Worm (Caenorhabditis elegans): Measurements from ENCODE around the gene arrd-28.

The arrd-28 gene

DNA sequence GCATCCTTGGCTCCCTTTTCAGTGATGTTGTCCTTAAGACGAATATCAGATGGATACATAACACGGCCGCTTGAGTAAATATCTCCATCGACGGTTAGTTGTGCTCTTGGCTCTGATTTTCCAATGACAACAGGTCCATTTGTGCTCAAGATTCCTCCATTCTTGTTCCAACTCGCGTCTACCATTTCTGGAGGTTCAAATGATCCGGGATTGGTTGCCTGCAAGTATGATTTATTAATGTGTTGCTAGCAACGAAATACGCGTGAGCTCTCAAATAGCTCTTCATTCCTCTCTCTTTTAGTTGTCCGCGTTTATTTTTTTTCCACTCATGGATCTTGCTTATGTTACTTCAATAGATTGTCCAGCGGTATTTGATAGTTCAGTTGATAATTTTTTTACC, at the start of gene arrd-28:
TSS of gene arrd-28 (plus strand) at position 301 of the 400 bp plus-strand sequence.
- no peak for TF ChIP-seq dao-5 (tag; optimal IDR thresholded peaks at IDR 0.05)
- TF ChIP-seq him-1 (tag; optimal IDR thresholded peaks at IDR 0.05) = no peak
- TF ChIP-seq W03F9.2 (tag; optimal IDR thresholded peaks at IDR 0.05) = no peak

DNA sequence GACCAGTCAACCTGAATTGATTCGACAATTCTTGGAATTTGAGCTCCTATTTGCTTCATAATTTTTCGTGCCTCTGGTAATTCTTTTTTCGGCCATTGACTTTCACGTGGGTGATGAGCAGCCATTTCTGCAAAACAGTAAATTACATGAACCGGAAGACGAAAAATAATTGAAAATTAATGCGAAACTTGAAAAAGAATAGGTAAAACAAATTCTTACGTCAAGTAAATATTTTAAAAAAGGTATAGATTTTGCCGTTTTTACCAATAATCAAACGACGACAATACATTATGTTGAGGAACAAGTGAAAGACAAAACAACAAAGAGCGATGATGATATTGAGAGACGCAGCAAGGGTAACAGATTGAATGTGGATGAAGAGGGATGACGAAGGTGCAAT, 45.3 kb upstream of the arrd-28 start, which contains the start of gene moc-1:
TSS of gene moc-1 (minus strand) at position 127 of the 400 bp plus-strand sequence.
- TF ChIP-seq W03F9.2 (tag; optimal IDR thresholded peaks at IDR 0.05) = no peak
- TF ChIP-seq dao-5 (tag; optimal IDR thresholded peaks at IDR 0.05) = no peak
- no peak for TF ChIP-seq him-1 (tag; optimal IDR thresholded peaks at IDR 0.05)

DNA sequence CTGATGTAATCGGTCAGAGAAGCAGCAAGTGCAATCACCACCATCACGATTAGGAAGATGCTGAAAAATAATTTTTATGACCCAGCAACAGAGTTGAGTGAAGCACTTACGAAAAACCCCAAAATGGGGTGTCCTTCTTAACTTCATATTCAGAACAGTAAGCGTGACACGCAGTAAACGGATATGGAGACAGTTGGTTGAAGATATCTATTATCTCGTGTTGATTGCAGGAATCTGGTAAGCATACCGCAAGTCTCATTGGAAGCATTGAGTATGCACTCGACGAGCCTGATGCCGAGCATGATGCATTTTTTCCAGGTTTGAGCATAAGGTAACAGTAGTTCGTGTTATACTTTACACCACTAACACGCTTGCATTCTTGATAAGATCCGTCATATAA, 42.5 kb upstream of the arrd-28 start:
- no peak for TF ChIP-seq him-1 (tag; optimal IDR thresholded peaks at IDR 0.05)
- TF ChIP-seq dao-5 (tag; optimal IDR thresholded peaks at IDR 0.05) = no peak
- TF ChIP-seq W03F9.2 (tag; optimal IDR thresholded peaks at IDR 0.05) = no peak

DNA sequence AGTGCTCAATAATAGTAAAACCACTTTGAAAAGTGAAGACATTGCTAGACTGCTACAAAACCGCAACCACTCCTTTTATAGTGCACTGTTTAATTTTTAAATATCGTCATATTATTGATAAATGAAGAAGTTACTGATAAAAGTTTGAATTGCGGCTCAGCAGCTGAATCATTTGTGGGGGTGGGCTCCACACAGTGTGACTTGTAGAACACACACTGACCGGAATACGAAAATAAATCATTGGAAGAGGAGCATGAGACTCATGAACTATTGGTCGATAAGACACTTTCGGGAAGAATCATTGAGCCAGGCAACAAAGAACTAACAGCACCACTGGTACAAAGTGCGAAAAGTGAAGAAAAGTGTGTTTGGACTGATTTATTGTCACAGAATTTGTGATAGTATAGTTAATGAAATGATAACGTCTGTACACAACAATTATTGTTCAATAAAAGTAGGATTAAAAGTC, 41.8 kb upstream of the arrd-28 start, which contains the start of gene oac-14:
TSS of gene oac-14 (minus strand) at position 51 of the 469 bp plus-strand sequence.
- no peak for TF ChIP-seq dao-5 (tag; optimal IDR thresholded peaks at IDR 0.05)
- no peak for TF ChIP-seq W03F9.2 (tag; optimal IDR thresholded peaks at IDR 0.05)

DNA sequence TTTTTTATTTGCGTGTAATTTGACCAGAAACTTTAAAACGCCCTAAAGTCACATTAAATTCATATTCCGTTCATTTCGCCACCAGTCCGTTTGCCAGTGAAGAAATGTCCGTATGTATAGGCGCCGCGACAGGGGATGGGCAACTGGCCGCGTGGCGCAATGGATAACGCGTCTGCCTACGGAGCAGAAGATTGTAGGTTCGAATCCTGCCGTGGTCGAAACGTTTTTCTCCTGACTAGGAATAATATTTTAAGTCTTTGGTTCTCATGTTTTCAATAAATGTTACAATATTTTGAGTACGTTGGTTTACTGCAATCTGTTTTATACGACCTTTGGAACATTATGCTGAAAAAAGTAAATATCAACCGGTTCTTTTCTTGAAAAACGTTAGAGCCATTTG, 38.8 kb upstream of the arrd-28 start:
- peak; percentile 87 for TF ChIP-seq him-1 (tag; optimal IDR thresholded peaks at IDR 0.05)
- TF ChIP-seq W03F9.2 (tag; optimal IDR thresholded peaks at IDR 0.05) = peak; percentile 32
- peak; percentile 72 for TF ChIP-seq dao-5 (tag; optimal IDR thresholded peaks at IDR 0.05)

DNA sequence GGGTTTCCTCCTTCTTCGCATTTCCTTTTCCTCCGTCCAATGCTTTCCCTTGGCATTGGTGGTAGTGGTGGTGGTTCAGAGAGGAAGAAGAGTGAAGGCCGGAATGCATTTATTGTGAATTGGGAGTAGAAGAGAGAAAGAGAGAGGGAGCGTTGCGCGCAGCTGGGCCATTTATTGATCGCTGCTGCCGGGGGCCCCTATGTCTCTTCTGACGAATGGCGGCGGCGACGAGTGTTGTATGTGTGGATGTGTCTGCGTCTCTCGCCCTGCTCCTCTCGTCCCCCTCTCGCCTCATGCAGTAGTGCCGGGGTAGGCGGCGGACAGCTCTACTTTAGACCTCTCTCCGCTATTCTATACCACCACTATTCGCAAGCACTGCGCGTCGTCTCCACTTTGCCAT, 37.2 kb upstream of the arrd-28 start, which contains the start of gene unc-115:
TSS of gene unc-115 (plus strand) at position 301 of the 400 bp plus-strand sequence.
- TF ChIP-seq him-1 (tag; optimal IDR thresholded peaks at IDR 0.05) = peak; percentile 88
- peak; percentile 55 for TF ChIP-seq W03F9.2 (tag; optimal IDR thresholded peaks at IDR 0.05)
- TF ChIP-seq dao-5 (tag; optimal IDR thresholded peaks at IDR 0.05) = no peak

DNA sequence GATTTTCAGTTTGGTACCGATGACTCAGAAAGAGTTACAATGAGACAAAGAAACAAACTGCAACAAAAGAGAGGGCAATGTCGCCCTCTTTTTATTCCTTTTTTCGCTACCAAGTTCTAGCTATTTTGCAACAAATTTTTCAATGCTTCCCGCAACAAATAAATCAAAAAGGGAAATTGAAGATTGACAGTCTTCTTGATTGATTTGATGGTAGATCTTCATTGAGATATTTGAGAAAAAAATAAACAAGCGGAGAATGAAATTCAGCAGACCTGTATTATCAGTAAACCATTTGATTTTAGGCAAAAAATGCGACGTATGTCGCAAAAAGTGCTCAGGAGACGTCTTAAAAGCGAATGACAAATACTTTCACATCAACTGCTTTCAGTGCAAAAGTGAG, 36.6 kb upstream of the arrd-28 start:
- no peak for TF ChIP-seq W03F9.2 (tag; optimal IDR thresholded peaks at IDR 0.05)
- no peak for TF ChIP-seq dao-5 (tag; optimal IDR thresholded peaks at IDR 0.05)
- no peak for TF ChIP-seq him-1 (tag; optimal IDR thresholded peaks at IDR 0.05)

DNA sequence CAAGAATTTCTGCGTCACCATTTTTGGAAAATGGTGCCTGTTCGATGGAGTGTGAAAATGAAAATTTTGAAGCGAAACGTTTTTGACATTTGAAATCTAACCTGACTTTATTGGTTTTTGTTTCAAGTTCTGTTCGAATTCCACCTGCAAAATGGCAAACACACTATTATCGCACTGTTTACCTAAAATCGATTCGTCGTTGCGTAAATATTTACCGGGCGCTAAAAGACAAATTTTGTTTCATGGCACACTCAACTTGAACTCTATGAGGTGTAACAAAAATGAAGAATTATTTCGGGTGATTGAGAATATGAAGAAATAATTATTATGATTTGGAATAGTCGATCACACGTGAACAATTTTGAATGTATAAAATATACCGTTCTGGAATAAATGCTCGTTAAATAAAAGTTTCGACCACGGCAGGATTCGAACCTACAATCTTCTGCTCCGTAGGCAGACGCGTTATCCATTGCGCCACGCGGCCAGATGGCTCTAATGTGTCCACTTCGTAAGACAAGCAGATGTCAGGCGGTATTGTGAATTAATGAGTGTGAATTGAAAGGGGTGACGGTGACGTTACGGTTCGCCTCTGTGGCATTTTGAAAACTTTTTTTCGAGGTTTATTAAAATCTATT, 35.4 kb upstream of the arrd-28 start:
- TF ChIP-seq W03F9.2 (tag; optimal IDR thresholded peaks at IDR 0.05) (peak; percentile 18), dao-5 (tag; optimal IDR thresholded peaks at IDR 0.05) (no peak)

DNA sequence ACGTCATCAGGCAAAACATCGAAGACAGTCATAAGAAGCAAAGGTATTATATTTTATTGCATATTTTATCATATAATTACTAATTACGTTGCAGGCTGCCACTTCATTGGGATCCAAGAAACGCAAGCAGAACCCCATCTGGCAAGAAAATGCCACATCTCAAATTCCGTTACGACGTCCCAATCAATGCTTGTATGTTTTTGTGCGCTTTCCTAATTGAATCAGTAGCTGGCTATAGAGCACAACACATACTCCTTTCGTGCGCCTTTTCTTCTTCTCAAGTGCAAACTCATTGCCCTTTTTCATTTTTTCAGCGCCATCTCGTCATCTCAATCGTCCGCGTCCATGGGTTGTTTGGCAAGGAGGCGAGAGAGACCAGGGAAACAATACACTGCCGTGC, 32.9 kb upstream of the arrd-28 start:
- TF ChIP-seq W03F9.2 (tag; optimal IDR thresholded peaks at IDR 0.05) (no peak), dao-5 (tag; optimal IDR thresholded peaks at IDR 0.05) (no peak), him-1 (tag; optimal IDR thresholded peaks at IDR 0.05) (no peak)

DNA sequence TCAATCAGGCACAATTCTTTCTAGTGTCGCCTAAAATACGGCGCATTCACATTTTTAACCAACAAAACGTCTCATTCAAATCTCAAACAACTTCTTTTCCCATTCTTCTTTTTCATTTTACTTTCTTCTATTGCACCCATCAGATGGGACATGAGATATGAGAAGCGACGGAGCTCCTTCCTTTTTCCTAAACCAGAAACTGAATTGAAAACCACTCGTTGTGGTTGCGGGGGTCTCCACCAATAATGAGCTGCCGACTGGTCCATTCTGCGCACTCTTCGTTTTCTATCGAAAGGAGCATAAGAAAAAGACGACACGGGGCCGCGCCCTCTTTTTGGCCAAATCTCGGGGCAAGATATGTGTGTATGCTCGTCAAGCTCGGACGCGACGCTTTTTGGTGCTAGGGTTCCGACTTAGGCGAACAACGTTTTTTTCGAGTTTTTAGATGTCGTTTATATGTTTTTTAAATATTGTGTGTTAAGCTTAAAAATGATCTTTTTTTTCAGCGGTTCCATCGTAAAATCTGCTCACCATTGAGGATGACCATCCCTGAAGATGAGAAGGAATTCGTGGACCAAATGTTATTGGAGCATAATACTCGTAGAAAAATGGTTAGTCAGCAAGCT, 29.4 kb upstream of the arrd-28 start, which contains the start of gene F09B9.5:
TSS of gene F09B9.5 (plus strand) at position 501 of the 626 bp plus-strand sequence.
- no peak for TF ChIP-seq dao-5 (tag; optimal IDR thresholded peaks at IDR 0.05)
- TF ChIP-seq him-1 (tag; optimal IDR thresholded peaks at IDR 0.05) = peak; percentile 10
- TF ChIP-seq W03F9.2 (tag; optimal IDR thresholded peaks at IDR 0.05) = no peak

DNA sequence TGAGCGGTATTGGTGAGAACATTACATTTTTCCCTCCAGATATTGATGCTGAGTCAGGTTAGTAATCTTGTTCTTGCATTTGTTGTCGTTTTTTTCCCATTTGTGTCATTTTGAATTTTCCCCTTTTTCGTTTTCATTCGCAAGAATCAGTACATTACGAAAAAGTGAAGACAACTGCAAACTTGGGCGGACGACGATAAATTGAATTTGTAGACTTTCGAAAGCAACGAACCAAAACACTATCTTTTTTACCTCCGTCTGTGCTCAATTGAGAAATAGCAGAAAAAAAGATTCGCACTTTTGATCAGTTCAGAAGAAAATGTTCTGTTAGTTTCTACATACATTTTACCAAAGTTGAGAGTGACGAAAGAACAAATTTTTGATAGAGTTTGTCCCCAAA, 28.7 kb upstream of the arrd-28 start:
- TF ChIP-seq dao-5 (tag; optimal IDR thresholded peaks at IDR 0.05) = no peak

DNA sequence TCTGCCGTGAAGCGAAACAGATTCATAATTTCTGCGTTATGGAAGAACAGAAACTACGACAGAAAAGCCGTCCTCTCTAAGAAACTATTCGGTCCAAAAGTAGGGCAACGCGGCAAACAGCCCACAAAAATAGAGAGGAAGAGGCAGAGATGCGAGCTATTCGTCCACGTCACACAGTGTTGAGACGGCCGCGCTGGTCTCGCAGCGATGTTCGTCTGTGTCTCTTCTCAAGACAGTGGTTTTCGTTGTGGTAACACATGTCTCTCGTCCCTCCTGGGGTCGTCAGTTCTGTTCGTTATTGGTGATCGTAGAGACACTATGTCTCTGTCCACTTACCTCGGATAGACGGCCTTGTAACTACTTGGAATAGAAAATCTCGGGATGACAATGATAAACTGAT, 25.1 kb upstream of the arrd-28 start, which contains the start of gene erd-2.1:
TSS of gene erd-2.1 (minus strand) at position 114 of the 400 bp plus-strand sequence.
- TF ChIP-seq W03F9.2 (tag; optimal IDR thresholded peaks at IDR 0.05) = no peak
- TF ChIP-seq him-1 (tag; optimal IDR thresholded peaks at IDR 0.05) = peak; percentile 69

DNA sequence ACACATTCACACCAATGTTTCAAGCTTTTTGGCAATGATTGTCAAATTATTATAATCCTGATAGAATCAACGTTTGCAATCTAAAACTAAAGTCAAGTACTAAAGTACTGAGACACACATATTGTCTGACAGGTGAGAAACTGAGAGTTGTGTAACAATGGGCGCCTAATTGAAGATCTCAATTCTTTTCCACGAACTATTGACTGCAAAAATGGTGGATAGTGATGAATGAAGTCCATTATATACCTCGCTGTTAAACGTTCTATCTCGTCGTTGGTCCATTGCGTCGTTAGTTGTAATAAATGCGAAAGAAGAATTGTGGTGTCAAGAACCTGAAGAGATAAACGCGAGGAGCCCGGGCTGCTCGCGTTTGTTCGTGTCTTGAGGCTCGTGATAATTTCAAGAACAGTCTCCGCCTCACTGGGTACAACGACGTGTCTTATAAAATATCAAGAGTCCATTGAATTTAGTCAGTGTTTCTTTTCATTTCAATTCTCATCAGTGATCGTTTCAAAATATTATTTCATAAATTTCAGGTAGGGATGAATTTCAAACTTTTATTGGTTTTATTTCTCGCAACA, 23.6 kb upstream of the arrd-28 start, which contains the start of gene F09B9.4:
TSS of gene F09B9.4 (plus strand) at position 531 of the 581 bp plus-strand sequence.
- TF ChIP-seq W03F9.2 (tag; optimal IDR thresholded peaks at IDR 0.05) (no peak), him-1 (tag; optimal IDR thresholded peaks at IDR 0.05) (no peak), dao-5 (tag; optimal IDR thresholded peaks at IDR 0.05) (no peak)

DNA sequence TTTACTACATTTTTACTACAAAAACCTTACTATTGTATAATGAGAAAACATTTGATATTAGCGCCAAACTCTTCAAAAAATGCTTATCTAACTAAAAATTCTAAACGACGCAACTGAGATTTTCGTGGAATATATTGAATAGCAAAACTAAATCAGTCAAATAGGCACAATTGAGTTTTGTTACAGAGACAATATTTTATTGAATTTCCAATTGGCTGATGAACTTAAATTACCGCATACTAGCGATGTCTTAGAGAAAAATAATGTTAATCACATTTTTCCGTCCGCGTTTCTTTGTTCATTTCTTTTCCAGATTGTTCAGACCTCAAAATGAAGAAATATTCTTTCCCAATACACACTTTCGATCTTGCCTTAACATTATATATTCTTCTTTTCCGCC, 21.3 kb upstream of the arrd-28 start:
- no peak for TF ChIP-seq W03F9.2 (tag; optimal IDR thresholded peaks at IDR 0.05)
- no peak for TF ChIP-seq him-1 (tag; optimal IDR thresholded peaks at IDR 0.05)
- no peak for TF ChIP-seq dao-5 (tag; optimal IDR thresholded peaks at IDR 0.05)
